Worm (Caenorhabditis elegans) whole organism, L2 larva: ENCODE measurements around the gene nhr-157.

ENCODE experiments used
- elt-1 ChIP-seq: fragments of 150-350 bp; optimal IDR thresholded peaks from 2 replicates; lab custom pipeline; 2014; ENCODE audit warnings: missing biosample characterization, missing genetic modification characterization
- fos-1 ChIP-seq: fragments of 150-350 bp; optimal IDR thresholded peaks from 2 replicates; lab custom pipeline; 2014; ENCODE audit warnings: missing biosample characterization, missing genetic modification characterization
- lsy-2 ChIP-seq, 2 experiments: fragments of 150-350 bp in 1 of 2; sonication (generic microtip) in 1 of 2; optimal IDR thresholded peaks; 2 replicates each; lab custom pipeline; 2014 to 2017; ENCODE audit warnings: missing biosample characterization in 2 of 2, missing genetic modification characterization in 2 of 2

ce11 chrV:3916480-3916879 lies 47.7 kb upstream of the nhr-157 start, which contains the start of gene srx-67:
- TF ChIP-seq lsy-2 (tag; optimal IDR thresholded peaks at IDR 0.05; lab: Kevin White, UChicago): no peak
- no peak for TF ChIP-seq fos-1 (tag; lab: Kevin White, UChicago)
- TF ChIP-seq elt-1: no peak
